Fruit fly (Drosophila melanogaster) whole organism, embryonic: ENCODE data around the gene Vha16-3.
A peak's percentile ranks its signal among the peaks of the same experiment; 100 is the strongest.

ENCODE experiments used
- Ada2b ChIP-seq: fragments of 200-800 bp; sonication (Bioruptor generic); IDR thresholded peaks from 2 replicates; pipeline ENCODE4 v1.3.6; 2022; ENCODE audit warnings: missing biosample characterization, missing genetic modification characterization
- Atf-2 ChIP-seq: fragments of 200-800 bp; sonication (Bioruptor generic); optimal IDR thresholded peaks from 2 replicates; lab custom pipeline; 2016; ENCODE audit warnings: missing biosample characterization, missing genetic modification characterization
- CG10274 ChIP-seq: fragments of 200-800 bp; sonication (Bioruptor generic); optimal IDR thresholded peaks from 3 replicates; lab custom pipeline; 2017; ENCODE audit warnings: missing biosample characterization, mild to moderate bottlenecking, missing genetic modification characterization
- CG10979 ChIP-seq: fragments of 200-800 bp; sonication (Bioruptor generic); optimal IDR thresholded peaks from 2 replicates; lab custom pipeline; 2018; ENCODE audit warnings: missing biosample characterization, mild to moderate bottlenecking, missing genetic modification characterization, moderate library complexity
- CG11696 ChIP-seq: fragments of 200-800 bp; sonication (Bioruptor generic); IDR thresholded peaks from 2 replicates; pipeline ENCODE4 v1.3.6; 2022; ENCODE audit warnings: missing biosample characterization, missing genetic modification characterization
- CG15011 ChIP-seq: fragments of 200-800 bp; sonication (Bioruptor generic); optimal IDR thresholded peaks from 3 replicates; lab custom pipeline; 2018; ENCODE audit warnings: missing biosample characterization, mild to moderate bottlenecking, missing genetic modification characterization
- CG1529 ChIP-seq: fragments of 200-800 bp; sonication (Bioruptor generic); optimal IDR thresholded peaks from 3 replicates; lab custom pipeline; 2018; ENCODE audit warnings: missing biosample characterization, missing genetic modification characterization
- CG15479 ChIP-seq: fragments of 200-800 bp; sonication (Bioruptor generic); optimal IDR thresholded peaks from 3 replicates; lab custom pipeline; 2019; ENCODE audit warnings: missing biosample characterization, mild to moderate bottlenecking, missing genetic modification characterization, moderate library complexity
- CG1603 ChIP-seq: fragments of 200-800 bp; sonication (Bioruptor generic); optimal IDR thresholded peaks from 2 replicates; lab custom pipeline; 2019; ENCODE audit warnings: missing biosample characterization, mild to moderate bottlenecking, missing genetic modification characterization, moderate library complexity
- CG17568 ChIP-seq: fragments of 200-800 bp; sonication (Bioruptor generic); optimal IDR thresholded peaks from 2 replicates; lab custom pipeline; 2018; ENCODE audit warnings: missing biosample characterization, mild to moderate bottlenecking, missing genetic modification characterization, moderate library complexity
- CG17912 ChIP-seq: fragments of 200-800 bp; sonication (Bioruptor generic); optimal IDR thresholded peaks from 2 replicates; lab custom pipeline; 2018; ENCODE audit warnings: missing biosample characterization, mild to moderate bottlenecking, missing genetic modification characterization
- CG2199 ChIP-seq: fragments of 200-800 bp; sonication (Bioruptor generic); IDR thresholded peaks from 3 replicates; pipeline ENCODE4 v1.3.6; 2022; ENCODE audit warnings: missing biosample characterization, missing genetic modification characterization
- CG2202 ChIP-seq: fragments of 200-800 bp; sonication (Bioruptor generic); optimal IDR thresholded peaks from 2 replicates; lab custom pipeline; 2018; ENCODE audit warnings: missing biosample characterization, mild to moderate bottlenecking, missing genetic modification characterization
- CG31388 ChIP-seq: fragments of 200-800 bp; sonication (Bioruptor generic); optimal IDR thresholded peaks from 2 replicates; lab custom pipeline; 2016; ENCODE audit warnings: missing biosample characterization, missing genetic modification characterization
- CG4707 ChIP-seq: fragments of 200-800 bp; sonication (Bioruptor generic); optimal IDR thresholded peaks from 2 replicates; lab custom pipeline; 2018; ENCODE audit warnings: missing biosample characterization, mild to moderate bottlenecking, missing genetic modification characterization, moderate library complexity
- CG6175 ChIP-seq: fragments of 200-800 bp; sonication (Bioruptor generic); IDR thresholded peaks from 3 replicates; pipeline ENCODE4 v1.3.6; 2022; ENCODE audit warnings: missing biosample characterization, missing genetic modification characterization
- CG7745 ChIP-seq: fragments of 200-800 bp; sonication (Bioruptor generic); optimal IDR thresholded peaks from 2 replicates; lab custom pipeline; 2018; ENCODE audit warnings: missing biosample characterization, mild to moderate bottlenecking, missing genetic modification characterization, moderate library complexity
- CG8281 ChIP-seq: fragments of 200-800 bp; sonication (Bioruptor generic); optimal IDR thresholded peaks from 2 replicates; lab custom pipeline; 2018; ENCODE audit warnings: missing biosample characterization, mild to moderate bottlenecking, missing genetic modification characterization, moderate library complexity
- CG8765 ChIP-seq: fragments of 200-800 bp; sonication (Bioruptor generic); IDR thresholded peaks from 2 replicates; pipeline ENCODE4 v1.3.6; 2022; ENCODE audit warnings: missing biosample characterization, missing genetic modification characterization
- CG9932 ChIP-seq: fragments of 200-800 bp; sonication (Bioruptor generic); IDR thresholded peaks from 2 replicates; pipeline ENCODE4 v1.3.6; 2022; ENCODE audit warnings: missing biosample characterization, missing genetic modification characterization
- D19A ChIP-seq: fragments of 200-800 bp; optimal IDR thresholded peaks from 3 replicates; lab custom pipeline; 2019; ENCODE audit warnings: missing biosample characterization, mild to moderate bottlenecking, missing genetic modification characterization, moderate library complexity
- Dad ChIP-seq: fragments of 200-800 bp; sonication (Bioruptor generic); optimal IDR thresholded peaks from 3 replicates; lab custom pipeline; 2016; ENCODE audit warnings: missing biosample characterization, missing genetic modification characterization
- Dll ChIP-seq: fragments of 200-800 bp; sonication (Bioruptor generic); IDR thresholded peaks from 4 replicates; pipeline ENCODE4 v1.3.6; 2022; ENCODE audit warnings: missing biosample characterization, missing genetic modification characterization; ENCODE audit not compliant: partially characterized antibody
- Hmx ChIP-seq: fragments of 200-800 bp; sonication (Bioruptor generic); optimal IDR thresholded peaks from 2 replicates; lab custom pipeline; 2016; ENCODE audit warnings: missing biosample characterization, missing genetic modification characterization
- Hr39 ChIP-seq: fragments of >200 bp; optimal IDR thresholded peaks from 2 replicates; lab custom pipeline; 2017
- Hsf ChIP-seq: fragments of 200-800 bp; sonication (Bioruptor generic); optimal IDR thresholded peaks from 3 replicates; lab custom pipeline; 2016; ENCODE audit warnings: missing biosample characterization, missing genetic modification characterization
- Mad ChIP-seq: fragments of 200-800 bp; sonication (Bioruptor generic); optimal IDR thresholded peaks from 2 replicates; lab custom pipeline; 2016; ENCODE audit warnings: missing biosample characterization, missing genetic modification characterization
- Neu2 ChIP-seq: fragments of 200-800 bp; sonication (Bioruptor generic); optimal IDR thresholded peaks from 3 replicates; lab custom pipeline; 2016; ENCODE audit warnings: missing biosample characterization, missing genetic modification characterization, borderline replicate concordance
- Sox100B ChIP-seq: fragments of 200-800 bp; sonication (Bioruptor generic); optimal IDR thresholded peaks from 3 replicates; lab custom pipeline; 2018; ENCODE audit warnings: missing biosample characterization, mild to moderate bottlenecking, missing genetic modification characterization
- Usf ChIP-seq: fragments of 200-800 bp; sonication (Bioruptor generic); optimal IDR thresholded peaks from 2 replicates; lab custom pipeline; 2017; ENCODE audit warnings: missing genotype, missing biosample characterization, missing genetic modification characterization
- ac ChIP-seq: fragments of 200-800 bp; sonication (Bioruptor generic); optimal IDR thresholded peaks from 3 replicates; lab custom pipeline; 2017; ENCODE audit warnings: missing biosample characterization, mild to moderate bottlenecking, missing genetic modification characterization
- ara ChIP-seq: fragments of 200-800 bp; sonication (Bioruptor generic); IDR thresholded peaks from 2 replicates; pipeline ENCODE4 v1.3.6; 2022; ENCODE audit warnings: missing biosample characterization, missing genetic modification characterization
- cg ChIP-seq: fragments of 200-800 bp; sonication (Bioruptor generic); optimal IDR thresholded peaks from 3 replicates; lab custom pipeline; 2019; ENCODE audit warnings: missing biosample characterization, mild to moderate bottlenecking, missing genetic modification characterization, moderate library complexity
- crc ChIP-seq: fragments of 200-800 bp; sonication (Bioruptor generic); optimal IDR thresholded peaks from 2 replicates; lab custom pipeline; 2016; ENCODE audit warnings: missing biosample characterization, missing genetic modification characterization
- cwo ChIP-seq: fragments of 200-800 bp; sonication (Bioruptor generic); optimal IDR thresholded peaks from 3 replicates; lab custom pipeline; 2017; ENCODE audit warnings: missing biosample characterization, missing genetic modification characterization, mild to moderate bottlenecking, moderate library complexity, missing genetic modification reagents
- fu2 ChIP-seq: fragments of 200-800 bp; sonication (Bioruptor generic); optimal IDR thresholded peaks from 2 replicates; lab custom pipeline; 2016; ENCODE audit warnings: missing biosample characterization, missing genetic modification characterization
- inv ChIP-seq: fragments of 200-800 bp; sonication (Bioruptor generic); IDR thresholded peaks from 2 replicates; pipeline ENCODE4 v1.3.6; 2022; ENCODE audit warnings: missing biosample characterization, missing genetic modification characterization; ENCODE audit not compliant: partially characterized antibody
- kah ChIP-seq: fragments of 200-800 bp; sonication (Bioruptor generic); optimal IDR thresholded peaks from 2 replicates; lab custom pipeline; 2018; ENCODE audit warnings: missing biosample characterization, mild to moderate bottlenecking, missing genetic modification characterization
- kay ChIP-seq: fragments of 200-800 bp; sonication (Bioruptor generic); optimal IDR thresholded peaks from 2 replicates; lab custom pipeline; 2016; ENCODE audit warnings: missing biosample characterization, missing genetic modification characterization
- lilli ChIP-seq: fragments of 200-800 bp; sonication (Bioruptor generic); optimal IDR thresholded peaks from 3 replicates; lab custom pipeline; 2016; ENCODE audit warnings: missing biosample characterization, missing genetic modification characterization
- mam ChIP-seq: fragments of 200-800 bp; sonication (Bioruptor generic); optimal IDR thresholded peaks from 3 replicates; lab custom pipeline; 2016; ENCODE audit warnings: missing biosample characterization, missing genetic modification characterization
- onecut ChIP-seq: fragments of 200-800 bp; sonication (Bioruptor generic); IDR thresholded peaks from 2 replicates; pipeline ENCODE4 v1.3.6; 2022; ENCODE audit warnings: missing biosample characterization, missing genetic modification characterization
- otp ChIP-seq: fragments of 200-800 bp; sonication (Bioruptor generic); IDR thresholded peaks from 3 replicates; pipeline ENCODE4, ENCODE4 v1.3.6; 2022; ENCODE audit warnings: missing biosample characterization, missing genetic modification characterization
- ro ChIP-seq: fragments of 200-800 bp; sonication (Bioruptor generic); IDR thresholded peaks from 2 replicates; pipeline ENCODE4 v1.3.6; 2022; ENCODE audit warnings: missing biosample characterization, missing genetic modification characterization
- run ChIP-seq: fragments of 200-800 bp; sonication (Bioruptor generic); optimal IDR thresholded peaks from 3 replicates; lab custom pipeline; 2018; ENCODE audit warnings: missing biosample characterization, mild to moderate bottlenecking, missing genetic modification characterization
- schlank ChIP-seq: fragments of 200-800 bp; sonication (Bioruptor generic); optimal IDR thresholded peaks from 2 replicates; lab custom pipeline; 2018; ENCODE audit warnings: missing biosample characterization, mild to moderate bottlenecking, missing genetic modification characterization
- shn ChIP-seq: fragments of 200-800 bp; sonication (Bioruptor generic); optimal IDR thresholded peaks from 3 replicates; lab custom pipeline; 2016; ENCODE audit warnings: missing biosample characterization, missing genetic modification characterization
- sim ChIP-seq: fragments of 200-800 bp; sonication (Bioruptor generic); IDR thresholded peaks from 2 replicates; pipeline ENCODE4 v1.3.6; 2022; ENCODE audit warnings: missing biosample characterization, missing genetic modification characterization
- sima ChIP-seq: fragments of 200-800 bp; sonication (Bioruptor generic); optimal IDR thresholded peaks from 2 replicates; lab custom pipeline; 2016; ENCODE audit warnings: missing biosample characterization, missing genetic modification characterization
- wek ChIP-seq: fragments of 200-800 bp; sonication (Bioruptor generic); optimal IDR thresholded peaks from 3 replicates; lab custom pipeline; 2018; ENCODE audit warnings: missing biosample characterization, mild to moderate bottlenecking, missing genetic modification characterization, moderate library complexity
- wor ChIP-seq: fragments of 200-800 bp; sonication (Bioruptor generic); IDR thresholded peaks from 2 replicates; pipeline ENCODE4 v1.3.6; 2022; ENCODE audit warnings: missing biosample characterization, missing genetic modification characterization

Vha16-3 gene

DNA sequence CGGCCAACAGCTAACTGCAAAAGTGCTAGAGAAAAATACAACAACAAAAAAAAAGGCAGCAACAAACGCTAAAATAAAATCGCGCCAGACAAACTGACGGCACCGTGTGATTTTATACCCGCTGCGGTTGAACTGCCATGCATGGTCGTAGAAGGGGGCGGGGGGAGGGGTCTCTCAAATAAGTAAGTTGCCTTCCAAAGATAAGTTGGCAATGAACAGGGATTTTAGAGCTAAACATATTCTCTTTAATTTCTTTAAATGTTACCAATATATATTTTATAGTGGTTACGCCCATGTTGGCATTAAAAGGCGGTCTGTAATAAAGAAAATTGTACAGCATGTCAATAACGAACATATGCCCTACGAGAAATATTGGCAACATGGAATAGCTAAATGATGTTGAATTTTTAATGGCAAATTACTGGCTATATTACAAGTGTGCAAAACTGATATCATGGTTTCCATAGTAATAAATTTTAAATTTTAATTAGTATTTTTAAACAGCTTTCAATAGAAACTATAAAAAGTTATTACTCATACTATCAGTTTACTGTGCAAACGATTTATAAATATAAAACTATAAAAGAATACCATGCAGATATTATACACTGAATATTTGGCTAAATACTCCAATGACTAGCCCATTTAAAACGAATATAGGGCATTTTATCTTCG, 41.7 kb upstream of the Vha16-3 start (continued):
- TF ChIP-seq CG6175 (GFP tag; lab: Robert Waterston, UW): no peak
- TF ChIP-seq inv (GFP tag; lab: Robert Waterston, UW): no peak
- no peak for TF ChIP-seq CG15479
- peak; percentile 78 for TF ChIP-seq CG9932
- TF ChIP-seq ac (GFP tag; lab: Kevin White, UChicago): peak; percentile 1
- TF ChIP-seq cwo (GFP tag; lab: Kevin White, UChicago): peak; percentile 48
- TF ChIP-seq CG2202 (tag; lab: Kevin White, UChicago): peak; percentile 17
- peak; percentile 34 for TF ChIP-seq CG10274 (GFP tag; lab: Kevin White, UChicago)
- no peak for TF ChIP-seq CG10979 (tag; lab: Kevin White, UChicago)
- peak; percentile 80 for TF ChIP-seq lilli (GFP tag; lab: Kevin White, UChicago)
- no peak for TF ChIP-seq sim (GFP tag; lab: Robert Waterston, UW)
- TF ChIP-seq wor (GFP tag; lab: Robert Waterston, UW): peak; percentile 69
- TF ChIP-seq Dad (GFP tag; lab: Kevin White, UChicago): peak; percentile 41
- TF ChIP-seq ara (GFP tag; lab: Robert Waterston, UW): peak; percentile 52
- no peak for TF ChIP-seq Hmx (GFP tag; lab: Kevin White, UChicago)
- peak; percentile 12 for TF ChIP-seq kay (GFP tag; lab: Kevin White, UChicago)
- peak; percentile 83 for TF ChIP-seq CG1603 (tag; lab: Kevin White, UChicago)
- no peak for TF ChIP-seq kah (GFP tag; lab: Kevin White, UChicago)
- no peak for TF ChIP-seq CG7745 (tag; lab: Kevin White, UChicago)
- peak; percentile 37 for TF ChIP-seq run (tag; lab: Kevin White, UChicago)
- peak; percentile 49 for TF ChIP-seq shn (GFP tag; lab: Kevin White, UChicago)
- no peak for TF ChIP-seq Neu2
- peak; percentile 89 for TF ChIP-seq otp
- no peak for TF ChIP-seq Hr39 (lab: Kevin White, UChicago)
- TF ChIP-seq Ada2b (GFP tag; lab: Robert Waterston, UW): peak; percentile 71
- TF ChIP-seq Usf (GFP tag; lab: Kevin White, UChicago): peak; percentile 56
- TF ChIP-seq schlank (tag; lab: Kevin White, UChicago): peak; percentile 52
- TF ChIP-seq CG8281 (tag; lab: Kevin White, UChicago): peak; percentile 48
- peak; percentile 4 for TF ChIP-seq CG31388 (GFP tag; lab: Kevin White, UChicago)
- peak; percentile 61 for TF ChIP-seq CG17568
- TF ChIP-seq Hsf (GFP tag; lab: Kevin White, UChicago): peak; percentile 71
- TF ChIP-seq fu2: peak; percentile 48
- TF ChIP-seq D19A (tag; lab: Kevin White, UChicago): peak; percentile 65
- peak; percentile 60 for TF ChIP-seq CG8765 (GFP tag; lab: Robert Waterston, UW)
- no peak for TF ChIP-seq ro
- peak; percentile 50 for TF ChIP-seq CG11696 (GFP tag; lab: Robert Waterston, UW)
- no peak for TF ChIP-seq cg
- no peak for TF ChIP-seq Dll (GFP tag; lab: Robert Waterston, UW)
- peak; percentile 78; the same call in 1 of the 3 replicates for TF ChIP-seq CG2199 (GFP tag; lab: Robert Waterston, UW)
- TF ChIP-seq mam: peak; percentile 77
- peak; percentile 57 for TF ChIP-seq CG15011 (GFP tag; lab: Kevin White, UChicago)
- TF ChIP-seq onecut (GFP tag; lab: Robert Waterston, UW): peak; percentile 53
- TF ChIP-seq CG4707: peak; percentile 34
- TF ChIP-seq Sox100B: peak; percentile 8
- peak; percentile 49 for TF ChIP-seq Mad
- TF ChIP-seq sima (GFP tag; lab: Kevin White, UChicago): no peak
- peak; percentile 48 for TF ChIP-seq CG1529 (GFP tag; lab: Kevin White, UChicago)
- peak; percentile 37 for TF ChIP-seq wek (GFP tag; lab: Kevin White, UChicago)
- TF ChIP-seq crc: no peak
- peak; percentile 36 for TF ChIP-seq CG17912 (GFP tag; lab: Kevin White, UChicago)
- peak; percentile 22 for TF ChIP-seq Atf-2 (GFP tag; lab: Kevin White, UChicago)
